Fruit fly (Drosophila melanogaster) whole organism, embryonic: ENCODE measurements around the gene Myo95E.

Source experiments
- Bgb ChIP-seq: fragments of 200-800 bp; sonication (Bioruptor generic); IDR thresholded peaks from 2 replicates; pipeline ENCODE4 v1.3.6; 2022; ENCODE audit warnings: missing biosample characterization, missing genetic modification characterization; ENCODE audit not compliant: partially characterized antibody
- BtbVII ChIP-seq: fragments of 200-800 bp; sonication (Bioruptor generic); optimal IDR thresholded peaks from 3 replicates; lab custom pipeline; 2017; ENCODE audit warnings: missing biosample characterization, mild to moderate bottlenecking, missing genetic modification characterization
- CG11093 ChIP-seq: fragments of 200-800 bp; sonication (Bioruptor generic); IDR thresholded peaks from 3 replicates; pipeline ENCODE4 v1.3.6; 2022; ENCODE audit warnings: missing biosample characterization, missing genetic modification characterization
- CG11560 ChIP-seq: fragments of 200-800 bp; sonication (Bioruptor generic); IDR thresholded peaks from 3 replicates; pipeline ENCODE4 v1.3.6; 2022; ENCODE audit warnings: missing biosample characterization, missing genetic modification characterization
- CG1233 ChIP-seq: fragments of 200-800 bp; sonication (Bioruptor generic); optimal IDR thresholded peaks from 4 replicates; lab custom pipeline; 2018; ENCODE audit warnings: missing biosample characterization, mild to moderate bottlenecking, missing genetic modification characterization
- CG13624 ChIP-seq: fragments of 200-800 bp; sonication (Bioruptor generic); optimal IDR thresholded peaks from 2 replicates; lab custom pipeline; 2016; ENCODE audit warnings: missing biosample characterization, missing genetic modification characterization
- CG13894 ChIP-seq: fragments of 200-800 bp; sonication (Bioruptor generic); optimal IDR thresholded peaks from 3 replicates; lab custom pipeline; 2018; ENCODE audit warnings: missing biosample characterization, mild to moderate bottlenecking, missing genetic modification characterization, moderate library complexity
- CG18764 ChIP-seq: fragments of 200-800 bp; sonication (Bioruptor generic); optimal IDR thresholded peaks from 3 replicates; lab custom pipeline; 2016; ENCODE audit warnings: missing biosample characterization, missing genetic modification characterization
- CG2129 ChIP-seq: fragments of 200-800 bp; sonication (Bioruptor generic); IDR thresholded peaks from 2 replicates; pipeline ENCODE4 v1.3.6; 2022; ENCODE audit warnings: missing biosample characterization, missing genetic modification characterization; ENCODE audit not compliant: partially characterized antibody
- CG30403 ChIP-seq: fragments of 200-800 bp; sonication (Bioruptor generic); optimal IDR thresholded peaks from 3 replicates; lab custom pipeline; 2016; ENCODE audit warnings: missing biosample characterization, missing genetic modification characterization
- CG31224 ChIP-seq: fragments of 200-800 bp; sonication (Bioruptor generic); IDR thresholded peaks from 2 replicates; pipeline ENCODE4 v1.3.6; 2022; ENCODE audit warnings: missing biosample characterization, missing genetic modification characterization
- CG3163 ChIP-seq: fragments of 200-800 bp; sonication (Bioruptor generic); optimal IDR thresholded peaks from 3 replicates; lab custom pipeline; 2016; ENCODE audit warnings: missing biosample characterization, missing genetic modification characterization
- CG33213 ChIP-seq: fragments of 200-800 bp; sonication (Bioruptor generic); optimal IDR thresholded peaks from 3 replicates; lab custom pipeline; 2016; ENCODE audit warnings: missing biosample characterization, missing genetic modification characterization
- CG34224 ChIP-seq: fragments of 200-800 bp; sonication (Bioruptor generic); IDR thresholded peaks from 3 replicates; pipeline ENCODE4 v1.3.6; 2022; ENCODE audit warnings: missing biosample characterization, missing genetic modification characterization; ENCODE audit not compliant: partially characterized antibody
- CG3847 ChIP-seq: fragments of 200-800 bp; sonication (Bioruptor generic); IDR thresholded peaks from 2 replicates; pipeline ENCODE4 v1.3.6; 2022; ENCODE audit warnings: missing biosample characterization, missing genetic modification characterization
- CG4328 ChIP-seq: fragments of 200-800 bp; sonication (Bioruptor generic); optimal IDR thresholded peaks from 3 replicates; lab custom pipeline; 2017; ENCODE audit warnings: missing biosample characterization, missing genetic modification reagents, missing genetic modification characterization
- CG4707 ChIP-seq: fragments of 200-800 bp; sonication (Bioruptor generic); optimal IDR thresholded peaks from 2 replicates; lab custom pipeline; 2018; ENCODE audit warnings: missing biosample characterization, mild to moderate bottlenecking, missing genetic modification characterization, moderate library complexity
- CG5180 ChIP-seq: fragments of 200-800 bp; sonication (Bioruptor generic); optimal IDR thresholded peaks from 3 replicates; lab custom pipeline; 2017; ENCODE audit warnings: missing biosample characterization, missing genetic modification characterization, mild to moderate bottlenecking, moderate library complexity, missing genetic modification reagents
- CG6272 ChIP-seq: fragments of 200-800 bp; sonication (Bioruptor generic); IDR thresholded peaks from 2 replicates; pipeline ENCODE4 v1.3.6; 2022; ENCODE audit warnings: missing biosample characterization, missing genetic modification characterization
- CG6765 ChIP-seq: fragments of 200-800 bp; sonication (Bioruptor generic); optimal IDR thresholded peaks from 3 replicates; lab custom pipeline; 2017; ENCODE audit warnings: missing biosample characterization, mild to moderate bottlenecking, missing genetic modification characterization
- CG8089 ChIP-seq: fragments of 200-800 bp; sonication (Bioruptor generic); optimal IDR thresholded peaks from 3 replicates; lab custom pipeline; 2016; ENCODE audit warnings: missing biosample characterization, missing genetic modification characterization
- CG8765 ChIP-seq: fragments of 200-800 bp; sonication (Bioruptor generic); IDR thresholded peaks from 2 replicates; pipeline ENCODE4 v1.3.6; 2022; ENCODE audit warnings: missing biosample characterization, missing genetic modification characterization
- Camta ChIP-seq: fragments of 200-800 bp; sonication (Bioruptor generic); optimal IDR thresholded peaks from 2 replicates; lab custom pipeline; 2016; ENCODE audit warnings: missing biosample characterization, missing genetic modification characterization
- CkIIα-i1 ChIP-seq: fragments of 200-800 bp; sonication (Bioruptor generic); IDR thresholded peaks from 2 replicates; pipeline ENCODE4 v1.3.6; 2022; ENCODE audit warnings: missing biosample characterization, missing genetic modification characterization
- Fer2 ChIP-seq: fragments of 200-800 bp; sonication (Bioruptor generic); optimal IDR thresholded peaks from 2 replicates; lab custom pipeline; 2018; ENCODE audit warnings: missing biosample characterization, mild to moderate bottlenecking, missing genetic modification characterization, moderate library complexity
- Hey ChIP-seq: fragments of 200-800 bp; sonication (Bioruptor generic); optimal IDR thresholded peaks from 3 replicates; lab custom pipeline; 2018; ENCODE audit warnings: missing biosample characterization, mild to moderate bottlenecking, missing genetic modification characterization
- Hmx ChIP-seq: fragments of 200-800 bp; sonication (Bioruptor generic); optimal IDR thresholded peaks from 2 replicates; lab custom pipeline; 2016; ENCODE audit warnings: missing biosample characterization, missing genetic modification characterization
- Jarid2 ChIP-seq: fragments of 200-800 bp; sonication (Bioruptor generic); optimal IDR thresholded peaks from 3 replicates; lab custom pipeline; 2017; ENCODE audit warnings: mild to moderate bottlenecking, missing biosample characterization, missing genetic modification reagents, missing genetic modification characterization
- Lhr ChIP-seq: fragments of 200-800 bp; sonication (Bioruptor generic); optimal IDR thresholded peaks from 3 replicates; lab custom pipeline; 2017; ENCODE audit warnings: mild to moderate bottlenecking, missing biosample characterization, missing genetic modification reagents, missing genetic modification characterization
- Mad ChIP-seq: fragments of 200-800 bp; sonication (Bioruptor generic); optimal IDR thresholded peaks from 2 replicates; lab custom pipeline; 2016; ENCODE audit warnings: missing biosample characterization, missing genetic modification characterization
- Meics ChIP-seq: fragments of 200-800 bp; sonication (Bioruptor generic); optimal IDR thresholded peaks from 2 replicates; lab custom pipeline; 2017; ENCODE audit warnings: missing biosample characterization, mild to moderate bottlenecking, missing genetic modification characterization
- Optix ChIP-seq: fragments of 200-800 bp; sonication (Bioruptor generic); IDR thresholded peaks from 3 replicates; pipeline ENCODE4 v1.3.6; 2022; ENCODE audit warnings: missing biosample characterization, missing genetic modification characterization
- Sin3A ChIP-seq: fragments of >200 bp; optimal IDR thresholded peaks from 2 replicates; lab custom pipeline; 2018
- Sry-β ChIP-seq: fragments of 200-800 bp; sonication (Bioruptor generic); optimal IDR thresholded peaks from 2 replicates; lab custom pipeline; 2018; ENCODE audit warnings: missing biosample characterization, mild to moderate bottlenecking, missing genetic modification characterization, moderate library complexity
- al ChIP-seq: fragments of 200-800 bp; sonication (Bioruptor generic); IDR thresholded peaks from 2 replicates; pipeline ENCODE4 v1.3.6; 2022; ENCODE audit warnings: missing biosample characterization, missing genetic modification characterization
- ase ChIP-seq: fragments of 200-800 bp; sonication (Bioruptor generic); IDR thresholded peaks from 3 replicates; pipeline ENCODE4 v1.3.6; 2022; ENCODE audit warnings: missing biosample characterization, missing genetic modification characterization
- bigmax ChIP-seq: fragments of 200-800 bp; sonication (Bioruptor generic); optimal IDR thresholded peaks from 2 replicates; lab custom pipeline; 2018; ENCODE audit warnings: missing biosample characterization, mild to moderate bottlenecking, missing genetic modification characterization
- chinmo ChIP-seq: fragments of 200-800 bp; sonication (Bioruptor generic); IDR thresholded peaks from 4 replicates; pipeline ENCODE4 v1.3.6; 2022; ENCODE audit warnings: missing biosample characterization, missing genetic modification characterization; ENCODE audit not compliant: partially characterized antibody
- dmrt11E ChIP-seq: fragments of 200-800 bp; sonication (Bioruptor generic); optimal IDR thresholded peaks from 3 replicates; lab custom pipeline; 2018; ENCODE audit warnings: missing biosample characterization, mild to moderate bottlenecking, missing genetic modification characterization, moderate library complexity
- esg ChIP-seq: fragments of 200-800 bp; sonication (Bioruptor generic); conservative IDR thresholded peaks from 2 replicates; pipeline ENCODE4 v1.3.6; 2022; ENCODE audit warnings: missing biosample characterization, missing genetic modification characterization
- gro ChIP-seq: fragments of 200-800 bp; sonication (Bioruptor generic); optimal IDR thresholded peaks from 2 replicates; lab custom pipeline; 2016; ENCODE audit warnings: missing biosample characterization, missing genetic modification characterization
- ind ChIP-seq: fragments of 200-800 bp; sonication (Bioruptor generic); optimal IDR thresholded peaks from 3 replicates; lab custom pipeline; 2016; ENCODE audit warnings: missing biosample characterization, missing genetic modification characterization
- lbe ChIP-seq: fragments of 200-800 bp; sonication (Bioruptor generic); optimal IDR thresholded peaks from 2 replicates; lab custom pipeline; 2016; ENCODE audit warnings: missing biosample characterization, mild to moderate bottlenecking, missing genetic modification characterization
- lov ChIP-seq, 2 experiments: fragments of 200-800 bp in 1 of 2; fragments of >200 bp in 1 of 2; sonication (Bioruptor generic) in 1 of 2; IDR thresholded peaks in 1 of 2; optimal IDR thresholded peaks in 1 of 2; 2 replicates in 1 of 2; 3 replicates in 1 of 2; pipeline versions ENCODE4 v1.3.6 to Lab custom; 2017 to 2022; ENCODE audit warnings: missing biosample characterization in 1 of 2, missing genetic modification characterization in 1 of 2
- nerfin-1 ChIP-seq: fragments of 200-800 bp; sonication (Bioruptor generic); optimal IDR thresholded peaks from 3 replicates; lab custom pipeline; 2019; ENCODE audit warnings: missing biosample characterization, mild to moderate bottlenecking, missing genetic modification characterization, moderate library complexity
- pnt ChIP-seq: fragments of 200-800 bp; sonication (Bioruptor generic); optimal IDR thresholded peaks from 3 replicates; lab custom pipeline; 2016; ENCODE audit warnings: missing biosample characterization, missing genetic modification characterization
- repo ChIP-seq: fragments of 200-800 bp; sonication (Bioruptor generic); optimal IDR thresholded peaks from 2 replicates; lab custom pipeline; 2016; ENCODE audit warnings: missing biosample characterization, missing genetic modification characterization
- ro ChIP-seq: fragments of 200-800 bp; sonication (Bioruptor generic); IDR thresholded peaks from 2 replicates; pipeline ENCODE4 v1.3.6; 2022; ENCODE audit warnings: missing biosample characterization, missing genetic modification characterization
- shn ChIP-seq: fragments of 200-800 bp; sonication (Bioruptor generic); optimal IDR thresholded peaks from 3 replicates; lab custom pipeline; 2016; ENCODE audit warnings: missing biosample characterization, missing genetic modification characterization
- stc ChIP-seq: fragments of 200-800 bp; sonication (Bioruptor generic); IDR thresholded peaks from 2 replicates; pipeline ENCODE4 v1.3.6; 2022; ENCODE audit warnings: missing biosample characterization, missing genetic modification characterization
- tll ChIP-seq, 2 experiments: fragments of 200-800 bp in 1 of 2; fragments of >200 bp in 1 of 2; sonication (Bioruptor generic) in 1 of 2; optimal IDR thresholded peaks; 2 replicates each; lab custom pipeline; 2017 to 2019; ENCODE audit warnings: missing biosample characterization in 2 of 2, missing genetic modification characterization in 2 of 2, mild to moderate bottlenecking in 1 of 2, moderate library complexity in 1 of 2
- vfl ChIP-seq: fragments of 200-800 bp; sonication (Bioruptor generic); optimal IDR thresholded peaks from 2 replicates; lab custom pipeline; 2016; ENCODE audit warnings: missing biosample characterization, missing genetic modification characterization

The Myo95E gene

DNA sequence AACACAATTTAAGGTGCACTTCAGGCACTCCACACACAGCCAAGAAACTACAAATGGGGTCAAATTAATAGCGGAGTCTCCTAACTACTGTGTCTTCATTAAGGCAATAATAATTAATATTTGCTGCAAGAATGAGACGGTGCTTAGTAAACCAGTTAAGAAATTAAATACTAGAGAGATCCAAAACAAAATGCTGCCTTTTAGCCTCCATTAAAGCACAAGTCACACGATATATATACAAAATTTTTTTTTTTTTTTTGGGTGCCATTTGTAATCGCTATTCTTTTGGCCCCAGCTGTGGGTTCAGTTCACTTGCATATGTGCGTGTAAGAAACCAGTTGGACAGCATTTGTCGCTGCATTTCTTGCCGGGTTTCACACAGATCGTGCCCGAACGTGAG, 42.1 kb upstream of the Myo95E start (continued):
- no peak for TF ChIP-seq CG8089 (GFP tag; lab: Kevin White, UChicago)
- no peak for TF ChIP-seq Jarid2 (GFP tag; lab: Kevin White, UChicago)
- TF ChIP-seq CG2129 (GFP tag; lab: Robert Waterston, UW), result no peak
- TF ChIP-seq CG11093, result no peak
- no peak for TF ChIP-seq CG13894
- TF ChIP-seq CG34224, result no peak
- no peak for TF ChIP-seq al
- 0 out of 3 replicates have a peak, but pooled peaks have one; percentile 44 for TF ChIP-seq Optix (GFP tag; lab: Robert Waterston, UW)
- no peak for TF ChIP-seq Hey
- TF ChIP-seq bigmax (GFP tag; lab: Kevin White, UChicago), result no peak
- no peak for TF ChIP-seq CG4328 (GFP tag; lab: Kevin White, UChicago)
- no peak for TF ChIP-seq CG8765 (GFP tag; lab: Robert Waterston, UW)
- TF ChIP-seq BtbVII (GFP tag; lab: Kevin White, UChicago), result no peak
- TF ChIP-seq CG4707 (GFP tag; lab: Kevin White, UChicago), result no peak
- TF ChIP-seq CG31224, result no peak
- no peak for TF ChIP-seq stc (GFP tag; lab: Robert Waterston, UW)
- no peak for TF ChIP-seq CG6765 (GFP tag; lab: Kevin White, UChicago)
- TF ChIP-seq pnt, result no peak
- no peak for TF ChIP-seq Fer2 (tag; lab: Kevin White, UChicago)
- TF ChIP-seq CG30403, result no peak
- no peak for TF ChIP-seq Sry-β (GFP tag; lab: Kevin White, UChicago)
- TF ChIP-seq gro, result no peak
- TF ChIP-seq Sin3A (lab: Kevin White, UChicago), result no peak
- no peak for TF ChIP-seq CkIIα-i1
- no peak for TF ChIP-seq repo
- TF ChIP-seq lov (optimal IDR thresholded peaks at IDR 0.05; lab: Kevin White, UChicago), result no peak
- no peak for TF ChIP-seq lov (GFP tag; IDR thresholded peaks at IDR 0.05; lab: Robert Waterston, UW)
- TF ChIP-seq ro (GFP tag; lab: Robert Waterston, UW), result no peak
- TF ChIP-seq vfl (GFP tag; lab: Kevin White, UChicago), result no peak
- no peak for TF ChIP-seq Meics (GFP tag; lab: Kevin White, UChicago)
- no peak for TF ChIP-seq CG11560 (tag; lab: Robert Waterston, UW)
- no peak for TF ChIP-seq Bgb (GFP tag; lab: Robert Waterston, UW)
- TF ChIP-seq ind (GFP tag; lab: Kevin White, UChicago), result no peak
- no peak for TF ChIP-seq CG33213 (GFP tag; lab: Kevin White, UChicago)
- no peak for TF ChIP-seq CG18764 (GFP tag; lab: Kevin White, UChicago)
- no peak for TF ChIP-seq Mad (GFP tag; lab: Kevin White, UChicago)
- 0 out of 4 replicates have a peak, but pooled peaks have one; percentile 27 for TF ChIP-seq chinmo (GFP tag; lab: Robert Waterston, UW)
- no peak for TF ChIP-seq ase (GFP tag; lab: Robert Waterston, UW)
- no peak for TF ChIP-seq shn (GFP tag; lab: Kevin White, UChicago)
- TF ChIP-seq CG6272, result no peak
- no peak for TF ChIP-seq Lhr (GFP tag; lab: Kevin White, UChicago)
- no peak for TF ChIP-seq Camta
- TF ChIP-seq CG13624, result no peak
- TF ChIP-seq CG3847 (GFP tag; lab: Robert Waterston, UW), result no peak
- TF ChIP-seq lbe (GFP tag; lab: Kevin White, UChicago), result peak; percentile 69
- TF ChIP-seq tll (GFP tag; optimal IDR thresholded peaks at IDR 0.05; lab: Kevin White, UChicago), result no peak
- TF ChIP-seq CG3163 (GFP tag; lab: Kevin White, UChicago), result no peak
- no peak for TF ChIP-seq Hmx
- TF ChIP-seq esg (GFP tag; lab: Robert Waterston, UW), result no peak
- TF ChIP-seq CG1233, result no peak
- TF ChIP-seq CG5180 (GFP tag; lab: Kevin White, UChicago), result no peak
- TF ChIP-seq dmrt11E, result no peak
- TF ChIP-seq nerfin-1, result no peak
